Worm (Caenorhabditis elegans) whole organism, mixed stage, embryonic: Measurements from ENCODE around the gene T11B7.2.

ENCODE experiments used
- M03D4.4 ChIP-seq: sonication (generic microtip); optimal IDR thresholded peaks from 2 replicates; lab custom pipeline; 2017; ENCODE audit warnings: mild to moderate bottlenecking, missing genetic modification characterization, missing compliant biosample characterization
- bed-3 ChIP-seq: fragments of 200-800 bp; sonication (Bioruptor generic); optimal IDR thresholded peaks from 3 replicates; lab custom pipeline; 2018; ENCODE audit warnings: mild to moderate bottlenecking, missing genetic modification characterization, moderate library complexity, missing compliant biosample characterization
- blmp-1 ChIP-seq: fragments of 150-350 bp; optimal IDR thresholded peaks from 2 replicates; lab custom pipeline; 2014; ENCODE audit warnings: missing biosample characterization, missing genetic modification characterization
- ceh-39 ChIP-seq: fragments of 150-350 bp; optimal IDR thresholded peaks from 2 replicates; lab custom pipeline; 2014; ENCODE audit warnings: missing biosample characterization, missing genetic modification characterization
- ceh-43 ChIP-seq: fragments of 200-800 bp; sonication (Bioruptor generic); optimal IDR thresholded peaks from 2 replicates; lab custom pipeline; 2018; ENCODE audit warnings: mild to moderate bottlenecking, missing genetic modification characterization, moderate library complexity, missing compliant biosample characterization
- ceh-83 ChIP-seq: fragments of 200-800 bp; sonication (Bioruptor generic); optimal IDR thresholded peaks from 2 replicates; lab custom pipeline; 2018; ENCODE audit warnings: mild to moderate bottlenecking, missing genetic modification characterization, missing compliant biosample characterization
- ces-1 ChIP-seq: fragments of 150-350 bp; optimal IDR thresholded peaks from 2 replicates; lab custom pipeline; 2014; ENCODE audit warnings: missing biosample characterization, missing genetic modification reagents, missing genetic modification characterization
- cnd-1 ChIP-seq: fragments of 200-800 bp; sonication (Bioruptor generic); optimal IDR thresholded peaks from 2 replicates; lab custom pipeline; 2018; ENCODE audit warnings: mild to moderate bottlenecking, missing genetic modification characterization, missing compliant biosample characterization
- elt-1 ChIP-seq: sonication (generic microtip); optimal IDR thresholded peaks from 2 replicates; lab custom pipeline; 2017; ENCODE audit warnings: missing genetic modification characterization, mild to moderate bottlenecking, missing compliant biosample characterization, antibody characterized with exemption, moderate library complexity, borderline replicate concordance; ENCODE audit not compliant: insufficient read depth
- flh-1 ChIP-seq: fragments of 200-800 bp; sonication (Bioruptor generic); optimal IDR thresholded peaks from 2 replicates; lab custom pipeline; 2018; ENCODE audit warnings: mild to moderate bottlenecking, missing genetic modification characterization, moderate library complexity, missing compliant biosample characterization
- hlh-1 ChIP-seq: fragments of 150-350 bp; optimal IDR thresholded peaks from 2 replicates; lab custom pipeline; 2014; ENCODE audit warnings: missing biosample characterization, missing genetic modification reagents, missing genetic modification characterization
- lin-13 ChIP-seq: fragments of 150-350 bp; optimal IDR thresholded peaks from 2 replicates; lab custom pipeline; 2014; ENCODE audit warnings: missing biosample characterization, missing genetic modification characterization
- lin-32 ChIP-seq: fragments of 200-800 bp; sonication (Bioruptor generic); optimal IDR thresholded peaks from 2 replicates; lab custom pipeline; 2018; ENCODE audit warnings: mild to moderate bottlenecking, missing genetic modification characterization, missing compliant biosample characterization
- lsy-2 ChIP-seq: fragments of 150-350 bp; optimal IDR thresholded peaks from 2 replicates; lab custom pipeline; 2014; ENCODE audit warnings: missing biosample characterization, missing genetic modification characterization
- mab-5 ChIP-seq: fragments of 150-350 bp; optimal IDR thresholded peaks from 2 replicates; lab custom pipeline; 2014; ENCODE audit warnings: missing biosample characterization, missing genetic modification characterization
- mep-1 ChIP-seq: fragments of 150-350 bp; optimal IDR thresholded peaks from 2 replicates; lab custom pipeline; 2017; ENCODE audit warnings: missing biosample characterization, missing genetic modification reagents, missing genetic modification characterization, inconsistent platforms
- mls-2 ChIP-seq: sonication (generic microtip); optimal IDR thresholded peaks from 2 replicates; lab custom pipeline; 2016; ENCODE audit warnings: mild to moderate bottlenecking, missing genetic modification characterization, moderate library complexity, missing compliant biosample characterization
- nhr-12 ChIP-seq: fragments of 150-350 bp; optimal IDR thresholded peaks from 2 replicates; lab custom pipeline; 2014; ENCODE audit warnings: missing biosample characterization, missing genetic modification characterization
- nhr-2 ChIP-seq: fragments of 150-350 bp; optimal IDR thresholded peaks from 2 replicates; lab custom pipeline; 2014; ENCODE audit warnings: missing biosample characterization, missing genetic modification characterization
- nhr-237 ChIP-seq: fragments of 150-350 bp; optimal IDR thresholded peaks from 2 replicates; lab custom pipeline; 2014; ENCODE audit warnings: missing biosample characterization, missing genetic modification characterization
- nhr-28 ChIP-seq: fragments of 150-350 bp; optimal IDR thresholded peaks from 2 replicates; lab custom pipeline; 2014; ENCODE audit warnings: missing biosample characterization, missing genetic modification characterization
- nhr-76 ChIP-seq: sonication (generic microtip); optimal IDR thresholded peaks from 2 replicates; lab custom pipeline; 2017; ENCODE audit warnings: missing biosample characterization, missing genetic modification characterization
- pha-4 ChIP-seq: fragments of 150-350 bp; optimal IDR thresholded peaks from 2 replicates; lab custom pipeline; 2018; ENCODE audit warnings: missing biosample characterization, missing genetic modification reagents, missing genetic modification characterization
- sem-2 ChIP-seq: fragments of 200-800 bp; sonication (Bioruptor generic); optimal IDR thresholded peaks from 2 replicates; lab custom pipeline; 2018; ENCODE audit warnings: mild to moderate bottlenecking, missing genetic modification characterization, missing compliant biosample characterization
- snpc-4 ChIP-seq: fragments of 150-350 bp; optimal IDR thresholded peaks from 2 replicates; lab custom pipeline; 2014; ENCODE audit warnings: missing biosample characterization, missing genetic modification characterization
- sptf-1 ChIP-seq: sonication (generic microtip); optimal IDR thresholded peaks from 2 replicates; lab custom pipeline; 2017; ENCODE audit warnings: mild to moderate bottlenecking, missing genetic modification characterization, moderate library complexity, missing compliant biosample characterization
- tbx-8 ChIP-seq: fragments of 200-800 bp; sonication (Bioruptor generic); optimal IDR thresholded peaks from 2 replicates; lab custom pipeline; 2018; ENCODE audit warnings: mild to moderate bottlenecking, missing genetic modification characterization, moderate library complexity, missing compliant biosample characterization
- unc-120 ChIP-seq: sonication (generic microtip); optimal IDR thresholded peaks from 2 replicates; lab custom pipeline; 2017; ENCODE audit warnings: missing genetic modification characterization, missing compliant biosample characterization; ENCODE audit not compliant: poor library complexity, severe bottlenecking
- unc-39 ChIP-seq: fragments of 150-350 bp; optimal IDR thresholded peaks from 2 replicates; lab custom pipeline; 2014; ENCODE audit warnings: missing biosample characterization, missing genetic modification characterization
- unc-62 ChIP-seq: fragments of 150-350 bp; optimal IDR thresholded peaks from 2 replicates; lab custom pipeline; 2014; ENCODE audit warnings: missing biosample characterization, missing genetic modification reagents, missing genetic modification characterization
- zip-8 ChIP-seq: fragments of 150-350 bp; optimal IDR thresholded peaks from 2 replicates; lab custom pipeline; 2014; ENCODE audit warnings: missing biosample characterization, missing genetic modification characterization
- ztf-11 ChIP-seq: fragments of 150-350 bp; optimal IDR thresholded peaks from 2 replicates; lab custom pipeline; 2014; ENCODE audit warnings: missing biosample characterization, missing genetic modification characterization

Gene T11B7.2

DNA sequence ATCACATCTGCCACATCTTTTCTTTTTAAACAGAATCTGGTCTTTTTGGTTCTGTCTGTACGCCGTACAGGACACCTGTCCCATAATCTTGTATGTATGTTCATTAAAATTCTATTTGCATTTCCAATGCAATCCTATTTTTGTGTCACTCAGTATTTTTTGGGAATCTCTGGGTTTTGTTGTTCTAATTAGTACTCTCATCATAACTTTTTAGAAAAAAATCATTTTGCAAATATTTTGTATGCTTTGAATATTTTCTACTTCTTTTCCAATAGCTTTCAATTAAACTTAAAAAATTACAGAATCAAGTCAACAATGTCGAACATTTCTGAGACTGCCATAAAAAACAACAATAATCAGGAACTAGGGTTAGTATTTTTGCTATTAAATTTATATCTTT, 24.3 kb downstream of the T11B7.2 start, which contains the start of gene T28C6.3:
T28C6.3 (plus strand) TSS at position 301 of the 400 bp plus-strand sequence.
- TF ChIP-seq unc-39 (tag; lab: Kevin White, UChicago) (no peak), ceh-39 (tag; lab: Kevin White, UChicago) (no peak), elt-1 (tag; lab: Kevin White, UChicago) (no peak)

DNA sequence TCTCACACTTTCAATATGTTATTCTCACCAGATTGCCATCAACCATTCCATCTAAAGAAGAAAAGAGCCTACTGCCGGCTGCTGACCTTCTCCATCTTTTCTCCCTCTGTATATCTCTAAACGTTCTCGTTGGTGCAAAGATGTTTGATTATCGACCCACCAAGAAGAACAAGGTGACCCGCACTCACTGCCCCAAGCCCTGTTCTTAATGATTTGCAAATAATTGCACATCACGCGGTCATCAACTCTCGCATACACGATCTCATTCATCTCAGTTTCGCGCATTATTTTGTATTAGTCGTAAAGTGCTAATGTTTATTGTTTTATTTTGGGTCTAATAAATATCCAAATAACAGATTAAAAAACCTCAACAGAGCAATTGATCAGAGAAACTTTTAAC, 24.9 kb downstream of the T11B7.2 start:
- TF ChIP-seq bed-3 (no peak), lsy-2 (no peak), mls-2 (tag; lab: Kevin White, UChicago) (no peak), lin-13 (tag; lab: Kevin White, UChicago) (no peak), flh-1 (GFP tag; lab: Kevin White, UChicago) (no peak), blmp-1 (tag; lab: Kevin White, UChicago) (no peak), hlh-1 (tag; lab: Kevin White, UChicago) (peak; percentile 10), mab-5 (tag; lab: Kevin White, UChicago) (no peak), zip-8 (tag; lab: Kevin White, UChicago) (no peak), sptf-1 (no peak), unc-62 (GFP tag; lab: Kevin White, UChicago) (no peak), sem-2 (GFP tag; lab: Kevin White, UChicago) (no peak), ceh-39 (tag; lab: Kevin White, UChicago) (peak; percentile 44), tbx-8 (no peak), nhr-12 (no peak), lin-32 (no peak), unc-120 (no peak), ztf-11 (tag; lab: Kevin White, UChicago) (no peak), nhr-2 (tag; lab: Kevin White, UChicago) (peak; percentile 94), ces-1 (GFP tag; lab: Kevin White, UChicago) (no peak), nhr-28 (tag; lab: Kevin White, UChicago) (no peak), snpc-4 (tag; lab: Kevin White, UChicago) (no peak), unc-39 (tag; lab: Kevin White, UChicago) (no peak), elt-1 (tag; lab: Kevin White, UChicago) (no peak)

DNA sequence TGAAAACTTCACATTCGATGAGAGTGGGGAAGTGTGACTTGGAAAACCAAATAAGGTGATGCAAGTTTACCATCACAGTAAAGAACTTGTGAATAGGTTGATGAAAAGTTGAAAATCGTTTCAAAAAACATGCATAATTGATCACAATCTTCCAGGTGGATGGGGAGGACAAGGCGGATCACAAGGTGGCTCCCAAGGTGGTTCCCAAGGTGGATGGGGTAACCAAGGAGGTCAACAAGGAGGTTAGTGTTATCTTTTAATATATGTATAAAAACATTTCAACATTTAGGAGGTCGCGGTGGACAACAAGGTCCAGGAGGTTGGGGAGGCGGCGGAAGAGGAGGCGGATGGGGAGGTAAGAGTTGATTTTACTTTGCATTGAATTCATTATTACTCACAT, 26.7 kb downstream of the T11B7.2 start, which contains the start of gene T28C6.10:
T28C6.10 (plus strand) TSS at position 301 of the 400 bp plus-strand sequence.
- TF ChIP-seq bed-3 (no peak), unc-39 (tag; lab: Kevin White, UChicago) (no peak)

DNA sequence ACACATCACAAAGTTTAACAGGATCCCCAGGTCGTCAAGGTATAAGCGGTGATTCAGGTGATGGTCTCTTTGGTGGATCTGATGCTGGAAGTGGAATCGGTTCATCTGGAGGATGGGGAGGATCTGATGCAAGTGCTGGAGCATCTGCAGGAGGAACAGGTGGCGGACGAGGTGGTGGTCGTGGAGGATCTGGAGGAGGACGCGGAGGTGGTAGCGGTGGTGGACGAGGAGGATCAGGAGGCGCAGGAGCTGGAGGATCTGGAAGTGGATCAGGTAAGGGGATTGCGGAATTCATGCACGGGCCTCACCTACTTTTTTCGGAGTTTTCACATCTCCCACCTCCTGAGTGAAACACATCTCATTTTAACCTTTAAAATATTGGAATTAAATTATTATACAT, 27.7 kb downstream of the T11B7.2 start:
- TF ChIP-seq flh-1 (GFP tag; lab: Kevin White, UChicago) (no peak), bed-3 (no peak), sem-2 (GFP tag; lab: Kevin White, UChicago) (no peak), ceh-43 (GFP tag; lab: Kevin White, UChicago) (no peak), cnd-1 (tag; lab: Kevin White, UChicago) (no peak), elt-1 (tag; lab: Kevin White, UChicago) (no peak), lin-32 (no peak), ztf-11 (tag; lab: Kevin White, UChicago) (no peak), mep-1 (tag; lab: Kevin White, UChicago) (no peak), unc-39 (tag; lab: Kevin White, UChicago) (no peak), nhr-2 (tag; lab: Kevin White, UChicago) (no peak), zip-8 (tag; lab: Kevin White, UChicago) (no peak), lsy-2 (no peak), nhr-12 (no peak), tbx-8 (no peak), nhr-237 (tag; lab: Kevin White, UChicago) (no peak), M03D4.4 (tag; lab: Kevin White, UChicago) (no peak), ceh-83 (no peak), pha-4 (no peak)

DNA sequence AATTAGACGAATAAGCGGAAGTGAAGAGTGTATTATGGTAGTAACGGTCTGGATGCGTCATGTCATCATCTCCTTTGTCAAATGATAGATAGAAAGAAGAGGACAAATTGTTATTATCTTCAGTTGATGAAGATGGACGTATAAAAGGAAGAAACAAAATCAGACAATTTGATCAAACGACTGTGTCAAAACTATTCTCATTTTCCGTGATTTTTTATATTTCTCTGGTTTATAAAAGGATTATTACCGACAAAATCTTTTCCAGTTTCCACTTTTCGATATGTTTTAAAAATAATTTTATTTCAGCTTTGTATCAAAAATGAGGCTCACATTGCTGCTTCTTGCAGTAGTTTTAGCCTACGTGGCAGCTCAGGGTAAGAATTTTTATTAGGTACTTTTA, 28.3 kb downstream of the T11B7.2 start, which contains the start of gene grsp-2:
grsp-2 (plus strand) TSS at position 301 of the 400 bp plus-strand sequence.
- no peak for TF ChIP-seq mls-2 (tag; lab: Kevin White, UChicago)
- no peak for TF ChIP-seq blmp-1 (tag; lab: Kevin White, UChicago)
- no peak for TF ChIP-seq elt-1 (tag; lab: Kevin White, UChicago)
- no peak for TF ChIP-seq nhr-28 (tag; lab: Kevin White, UChicago)
- no peak for TF ChIP-seq mab-5 (tag; lab: Kevin White, UChicago)
- no peak for TF ChIP-seq flh-1 (GFP tag; lab: Kevin White, UChicago)
- no peak for TF ChIP-seq ceh-39 (tag; lab: Kevin White, UChicago)
- no peak for TF ChIP-seq bed-3
- TF ChIP-seq hlh-1 (tag; lab: Kevin White, UChicago), result no peak
- TF ChIP-seq sem-2 (GFP tag; lab: Kevin White, UChicago), result no peak
- no peak for TF ChIP-seq nhr-76 (tag; lab: Kevin White, UChicago)
- TF ChIP-seq pha-4, result no peak
- no peak for TF ChIP-seq ces-1 (GFP tag; lab: Kevin White, UChicago)
- TF ChIP-seq nhr-2 (tag; lab: Kevin White, UChicago), result no peak
- TF ChIP-seq lin-13 (tag; lab: Kevin White, UChicago), result no peak
- TF ChIP-seq M03D4.4 (tag; lab: Kevin White, UChicago), result no peak
- no peak for TF ChIP-seq lsy-2
- TF ChIP-seq, all 35 proteins: peak for 0
